Worm (Caenorhabditis elegans) whole organism, L4 larva: ENCODE results near the gene sptl-2.

Experiments used
- D1046.2 ChIP-seq: fragments of 200-800 bp; sonication (Bioruptor generic); IDR thresholded peaks from 2 replicates; pipeline ENCODE4 v1.3.6; 2022; ENCODE audit warnings: missing genetic modification characterization, missing compliant biosample characterization
- F10B5.3 ChIP-seq: sonication (generic microtip); optimal IDR thresholded peaks from 2 replicates; lab custom pipeline; 2016; ENCODE audit warnings: mild to moderate bottlenecking, missing genetic modification characterization, missing compliant biosample characterization
- F44E2.7 ChIP-seq: fragments of 200-800 bp; sonication (Bioruptor generic); IDR thresholded peaks from 2 replicates; pipeline ENCODE4 v2.1.2; 2022; ENCODE audit warnings: missing genetic modification characterization, missing compliant biosample characterization
- F49E8.2 ChIP-seq: sonication (generic microtip); optimal IDR thresholded peaks from 2 replicates; lab custom pipeline; 2016; ENCODE audit warnings: missing compliant biosample characterization, mild to moderate bottlenecking, missing genetic modification characterization, borderline replicate concordance
- T26A8.4 ChIP-seq: fragments of 200-800 bp; sonication (Bioruptor generic); IDR thresholded peaks from 2 replicates; pipeline ENCODE4 v1.3.6; 2022; ENCODE audit warnings: missing genetic modification characterization, missing compliant biosample characterization
- Y48G9A.11 ChIP-seq: fragments of 200-800 bp; sonication (Bioruptor generic); IDR thresholded peaks from 2 replicates; pipeline ENCODE4 v1.3.6; 2022; ENCODE audit warnings: missing genetic modification reagents, missing genetic modification characterization, missing compliant biosample characterization
- Y5F2A.4 ChIP-seq: fragments of 200-800 bp; sonication (Bioruptor generic); optimal IDR thresholded peaks from 2 replicates; lab custom pipeline; 2018; ENCODE audit warnings: mild to moderate bottlenecking, missing genetic modification characterization, missing compliant biosample characterization
- ZK337.2 ChIP-seq: fragments of 200-800 bp; sonication (Bioruptor generic); IDR thresholded peaks from 2 replicates; pipeline ENCODE4 v1.3.6; 2022; ENCODE audit warnings: missing genetic modification reagents, missing genetic modification characterization, missing compliant biosample characterization
- ZK546.5 ChIP-seq, 2 experiments: sonication (generic microtip); optimal IDR thresholded peaks; 2 replicates each; lab custom pipeline; 2017; ENCODE audit warnings: missing biosample characterization in 2 of 2, missing genetic modification characterization in 2 of 2
- aly-2 ChIP-seq: sonication (generic microtip); optimal IDR thresholded peaks from 2 replicates; lab custom pipeline; 2018; ENCODE audit warnings: missing biosample characterization, missing genetic modification characterization
- arid-1 ChIP-seq: fragments of 200-800 bp; sonication (Bioruptor generic); conservative IDR thresholded peaks from 2 replicates; pipeline ENCODE4 v1.3.6; 2022; ENCODE audit warnings: missing genetic modification reagents, missing genetic modification characterization, missing compliant biosample characterization
- ceh-20 ChIP-seq: fragments of 200-800 bp; sonication (Bioruptor generic); IDR thresholded peaks from 2 replicates; pipeline ENCODE4 v1.3.6; 2022; ENCODE audit warnings: missing genetic modification reagents, missing genetic modification characterization, missing compliant biosample characterization
- ceh-28 ChIP-seq: fragments of 150-350 bp; optimal IDR thresholded peaks from 2 replicates; lab custom pipeline; 2014; ENCODE audit warnings: missing biosample characterization, missing genetic modification reagents, missing genetic modification characterization
- ceh-32 ChIP-seq: sonication (generic microtip); optimal IDR thresholded peaks from 2 replicates; lab custom pipeline; 2016; ENCODE audit warnings: mild to moderate bottlenecking, missing genetic modification characterization, missing compliant biosample characterization; ENCODE audit not compliant: poor library complexity
- ceh-62 ChIP-seq: sonication (generic microtip); optimal IDR thresholded peaks from 2 replicates; lab custom pipeline; 2017; ENCODE audit warnings: missing biosample characterization, missing genetic modification characterization
- ctbp-1 ChIP-seq: fragments of 200-800 bp; sonication (Bioruptor generic); IDR thresholded peaks from 2 replicates; pipeline ENCODE4 v1.3.6; 2022; ENCODE audit warnings: missing genetic modification reagents, missing genetic modification characterization, missing compliant biosample characterization
- daf-16 ChIP-seq, 3 experiments: sonication (generic microtip); optimal IDR thresholded peaks; 2 replicates each; lab custom pipeline; 2016 to 2017; ENCODE audit warnings: missing genetic modification characterization in 3 of 3, missing genetic modification reagents in 3 of 3, mild to moderate bottlenecking in 2 of 3, missing compliant biosample characterization in 2 of 3, missing biosample characterization in 1 of 3, moderate library complexity in 1 of 3
- daf-19 ChIP-seq: fragments of 200-800 bp; sonication (Bioruptor generic); conservative IDR thresholded peaks from 2 replicates; pipeline ENCODE4 v1.3.6; 2022; ENCODE audit warnings: missing genetic modification characterization, missing compliant biosample characterization
- dmd-8 ChIP-seq: fragments of 200-800 bp; sonication (Bioruptor generic); IDR thresholded peaks from 2 replicates; pipeline ENCODE4 v1.3.6; 2022; ENCODE audit warnings: missing genetic modification characterization, missing compliant biosample characterization
- duxl-1 ChIP-seq: sonication (generic microtip); optimal IDR thresholded peaks from 2 replicates; lab custom pipeline; 2016; ENCODE audit warnings: mild to moderate bottlenecking, missing genetic modification characterization, moderate library complexity, missing compliant biosample characterization; ENCODE audit not compliant: poor library complexity
- fos-1 ChIP-seq: fragments of 150-350 bp; optimal IDR thresholded peaks from 2 replicates; lab custom pipeline; 2014; ENCODE audit warnings: missing biosample characterization, missing genetic modification characterization
- gei-8 ChIP-seq: fragments of 200-800 bp; sonication (Bioruptor generic); optimal IDR thresholded peaks from 2 replicates; lab custom pipeline; 2018; ENCODE audit warnings: mild to moderate bottlenecking, missing genetic modification characterization, missing compliant biosample characterization
- hlh-30 ChIP-seq: sonication (generic microtip); optimal IDR thresholded peaks from 2 replicates; lab custom pipeline; 2017; ENCODE audit warnings: antibody characterized with exemption, mild to moderate bottlenecking, missing genetic modification characterization, missing compliant biosample characterization; ENCODE audit not compliant: insufficient read depth
- lin-13 ChIP-seq: fragments of 150-350 bp; optimal IDR thresholded peaks from 2 replicates; lab custom pipeline; 2014; ENCODE audit warnings: missing biosample characterization, missing genetic modification reagents, missing genetic modification characterization
- lin-39 ChIP-seq: fragments of 150-350 bp; optimal IDR thresholded peaks from 2 replicates; lab custom pipeline; 2014; ENCODE audit warnings: missing biosample characterization, missing genetic modification reagents, missing genetic modification characterization
- lir-3 ChIP-seq: sonication (generic microtip); optimal IDR thresholded peaks from 2 replicates; lab custom pipeline; 2016; ENCODE audit warnings: mild to moderate bottlenecking, missing genetic modification characterization, missing compliant biosample characterization
- madf-5 ChIP-seq, 2 experiments: fragments of 200-800 bp; sonication (Bioruptor generic); IDR thresholded peaks; 2 replicates each; pipeline ENCODE4 v1.3.6; 2022; ENCODE audit warnings: missing compliant biosample characterization in 2 of 2, missing genetic modification characterization in 2 of 2
- madf-9 ChIP-seq: fragments of 200-800 bp; sonication (Bioruptor generic); conservative IDR thresholded peaks from 2 replicates; pipeline ENCODE4 v1.3.6; 2022; ENCODE audit warnings: missing genetic modification reagents, missing genetic modification characterization, missing compliant biosample characterization
- mdt-29 ChIP-seq: fragments of 200-800 bp; sonication (Bioruptor generic); IDR thresholded peaks from 2 replicates; pipeline ENCODE4 v1.3.6; 2022; ENCODE audit warnings: missing genetic modification reagents, missing genetic modification characterization, missing compliant biosample characterization
- mxl-3 ChIP-seq: fragments of 200-800 bp; sonication (Bioruptor generic); optimal IDR thresholded peaks from 2 replicates; lab custom pipeline; 2018; ENCODE audit warnings: mild to moderate bottlenecking, missing genetic modification characterization, missing compliant biosample characterization
- nhr-10 ChIP-seq: fragments of 150-350 bp; optimal IDR thresholded peaks from 2 replicates; lab custom pipeline; 2014; ENCODE audit warnings: missing biosample characterization, missing genetic modification characterization
- nhr-41 ChIP-seq: fragments of 200-800 bp; sonication (Bioruptor generic); IDR thresholded peaks from 2 replicates; pipeline ENCODE4 v1.3.6; 2022; ENCODE audit warnings: missing genetic modification reagents, missing genetic modification characterization, missing compliant biosample characterization
- nhr-48 ChIP-seq: sonication (generic microtip); optimal IDR thresholded peaks from 2 replicates; lab custom pipeline; 2016; ENCODE audit warnings: mild to moderate bottlenecking, missing genetic modification characterization, missing compliant biosample characterization
- pha-4 ChIP-seq, 2 experiments: fragments of 150-350 bp in 1 of 2; fragments of 200-800 bp in 1 of 2; sonication (Bioruptor generic) in 1 of 2; IDR thresholded peaks in 1 of 2; optimal IDR thresholded peaks in 1 of 2; 2 replicates each; pipeline versions ENCODE4 v1.3.6 to Lab custom; 2014 to 2022; ENCODE audit warnings: missing genetic modification characterization in 2 of 2, missing genetic modification reagents in 2 of 2, missing biosample characterization in 1 of 2, missing compliant biosample characterization in 1 of 2
- php-3 ChIP-seq: fragments of 200-800 bp; sonication (Bioruptor generic); IDR thresholded peaks from 2 replicates; pipeline ENCODE4 v1.3.6; 2022; ENCODE audit warnings: missing genetic modification reagents, missing genetic modification characterization, missing compliant biosample characterization
- rbr-2 ChIP-seq: sonication (generic microtip); optimal IDR thresholded peaks from 2 replicates; lab custom pipeline; 2016; ENCODE audit warnings: missing genotype, missing genetic modification characterization, missing compliant biosample characterization
- sdz-12 ChIP-seq: fragments of 200-800 bp; sonication (Bioruptor generic); optimal IDR thresholded peaks from 2 replicates; lab custom pipeline; 2018; ENCODE audit warnings: mild to moderate bottlenecking, missing genetic modification characterization, missing compliant biosample characterization
- set-16 ChIP-seq: fragments of 200-800 bp; sonication (Bioruptor generic); IDR thresholded peaks from 2 replicates; pipeline ENCODE4 v1.3.6; 2022; ENCODE audit warnings: missing genetic modification reagents, missing genetic modification characterization, missing compliant biosample characterization
- skn-1 ChIP-seq: fragments of 150-350 bp; optimal IDR thresholded peaks from 2 replicates; lab custom pipeline; 2014; ENCODE audit warnings: missing biosample characterization, missing genetic modification characterization
- snpc-1.2 ChIP-seq: fragments of 200-800 bp; sonication (Bioruptor generic); IDR thresholded peaks from 2 replicates; pipeline ENCODE4 v1.3.6; 2022; ENCODE audit warnings: missing genetic modification reagents, missing genetic modification characterization, missing compliant biosample characterization
- snpc-4 ChIP-seq: fragments of 150-350 bp; optimal IDR thresholded peaks from 2 replicates; lab custom pipeline; 2014; ENCODE audit warnings: missing biosample characterization, missing genetic modification characterization
- spr-3 ChIP-seq: fragments of 200-800 bp; sonication (Bioruptor generic); optimal IDR thresholded peaks from 2 replicates; lab custom pipeline; 2018; ENCODE audit warnings: mild to moderate bottlenecking, missing genetic modification characterization, missing compliant biosample characterization
- tag-97 ChIP-seq: fragments of 200-800 bp; sonication (Bioruptor generic); IDR thresholded peaks from 2 replicates; pipeline ENCODE4 v1.3.6; 2022; ENCODE audit warnings: missing genetic modification characterization, missing compliant biosample characterization
- tra-1 ChIP-seq: fragments of 200-800 bp; sonication (Bioruptor generic); IDR thresholded peaks from 2 replicates; pipeline ENCODE4 v1.3.6; 2022; ENCODE audit warnings: missing genetic modification reagents, missing genetic modification characterization, missing compliant biosample characterization
- unc-39 ChIP-seq: sonication (generic microtip); optimal IDR thresholded peaks from 2 replicates; lab custom pipeline; 2017; ENCODE audit warnings: missing biosample characterization, missing genetic modification characterization
- unc-62 ChIP-seq, 3 experiments: fragments of 150-350 bp in 1 of 3; sonication (generic microtip); optimal IDR thresholded peaks in 2 of 3; peaks in 1 of 3; 1 replicate in 1 of 3; 2 replicates in 2 of 3; lab custom pipeline; 2014 to 2017; ENCODE audit warnings: missing biosample characterization in 3 of 3, missing genetic modification characterization in 3 of 3, missing genetic modification reagents in 3 of 3, missing genotype in 1 of 3
- zfp-3 ChIP-seq: fragments of 200-800 bp; sonication (Bioruptor generic); conservative IDR thresholded peaks from 2 replicates; pipeline ENCODE4 v1.3.6; 2022; ENCODE audit warnings: missing genetic modification reagents, missing genetic modification characterization, missing compliant biosample characterization
- zip-11 ChIP-seq: fragments of 200-800 bp; sonication (Bioruptor generic); IDR thresholded peaks from 2 replicates; pipeline ENCODE4 v1.3.6; 2022; ENCODE audit warnings: missing genetic modification characterization, missing compliant biosample characterization

Gene sptl-2

DNA sequence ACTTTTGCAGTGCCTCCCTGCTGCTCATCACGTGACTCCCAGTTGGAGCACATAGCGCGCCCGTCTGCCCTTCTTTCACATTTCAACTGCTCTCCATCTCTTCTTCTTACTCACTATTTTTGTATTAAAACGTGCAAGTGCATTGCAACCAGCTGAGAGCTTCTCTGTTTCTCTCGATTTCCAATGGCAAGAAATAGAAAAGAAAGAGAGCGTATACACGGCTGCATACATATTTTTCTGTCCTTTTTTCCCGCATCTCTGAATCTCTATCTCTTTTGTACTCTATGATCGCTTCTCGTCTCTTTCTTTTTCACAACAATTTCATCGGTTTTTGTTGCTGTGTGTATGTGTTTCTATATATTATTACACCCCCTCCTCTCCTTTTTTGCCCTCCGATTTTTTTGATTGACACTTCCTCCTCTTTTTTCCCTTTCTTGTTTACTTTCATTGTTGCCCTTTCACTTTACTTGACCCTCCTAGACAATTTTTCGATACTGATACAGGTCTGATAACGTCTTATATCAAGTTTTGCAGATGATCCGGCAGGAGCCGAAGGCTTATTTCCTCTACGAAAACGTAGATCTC lies 16.0 kb upstream of the sptl-2 start, which contains the start of gene Y97E10AR.1 (continued):
- no peak for TF ChIP-seq F10B5.3
- no peak for TF ChIP-seq set-16 (GFP tag; lab: Robert Waterston, UW)
- no peak for TF ChIP-seq skn-1
- TF ChIP-seq ceh-28: no peak
- TF ChIP-seq fos-1 (tag; lab: Kevin White, UChicago): no peak
- peak; percentile 95 for TF ChIP-seq hlh-30 (tag; lab: Kevin White, UChicago)
- TF ChIP-seq lir-3: no peak
- peak; percentile 86 for TF ChIP-seq gei-8 (GFP tag; lab: Kevin White, UChicago)
- TF ChIP-seq Y48G9A.11 (GFP tag; lab: Robert Waterston, UW): no peak
- no peak for TF ChIP-seq php-3
- no peak for TF ChIP-seq F49E8.2 (tag; lab: Kevin White, UChicago)
- TF ChIP-seq rbr-2 (tag; lab: Kevin White, UChicago): no peak
- no peak for TF ChIP-seq zfp-3
- TF ChIP-seq spr-3 (GFP tag; lab: Kevin White, UChicago): no peak
- TF ChIP-seq mxl-3: peak; percentile 75
- no peak for TF ChIP-seq ceh-32 (tag; lab: Kevin White, UChicago)
- TF ChIP-seq daf-16 (GFP tag; optimal IDR thresholded peaks at IDR 0.05; lab: Kevin White, UChicago): peak in 1 of 2 experiments; percentile 75
- TF ChIP-seq daf-16 (tag; optimal IDR thresholded peaks at IDR 0.05; lab: Kevin White, UChicago): peak; percentile 87
- 0 out of 2 replicates have a peak, but pooled peaks have one; percentile 39 for TF ChIP-seq T26A8.4
- no peak for TF ChIP-seq ZK546.5 (tag; optimal IDR thresholded peaks at IDR 0.05; lab: Kevin White, UChicago)
- no peak for TF ChIP-seq ceh-62 (tag; lab: Kevin White, UChicago)
- no peak for TF ChIP-seq madf-5 (GFP tag; IDR thresholded peaks at IDR 0.05; lab: Robert Waterston, UW)
- no peak for TF ChIP-seq snpc-1.2 (GFP tag; lab: Robert Waterston, UW)
- TF ChIP-seq Y5F2A.4 (GFP tag; lab: Kevin White, UChicago): no peak
- no peak for TF ChIP-seq duxl-1 (tag; lab: Kevin White, UChicago)
- TF ChIP-seq F44E2.7: no peak
- no peak for TF ChIP-seq D1046.2 (GFP tag; lab: Robert Waterston, UW)
- no peak for TF ChIP-seq tag-97 (GFP tag; lab: Robert Waterston, UW)
- TF ChIP-seq ceh-20 (GFP tag; lab: Robert Waterston, UW): no peak
- TF ChIP-seq ctbp-1 (GFP tag; lab: Robert Waterston, UW): peak; percentile 83
- TF ChIP-seq daf-19 (GFP tag; lab: Robert Waterston, UW): no peak
- TF ChIP-seq pha-4 (GFP tag; IDR thresholded peaks at IDR 0.05; lab: Robert Waterston, UW): peak; percentile 56; the same call in 1 of the 2 replicates
- peak; percentile 39 for TF ChIP-seq pha-4 (tag; optimal IDR thresholded peaks at IDR 0.05; lab: Kevin White, UChicago)
- no peak for TF ChIP-seq aly-2 (tag; lab: Kevin White, UChicago)
- no peak for TF ChIP-seq sdz-12
- peak; percentile 86 for TF ChIP-seq nhr-48 (tag; lab: Kevin White, UChicago)
- TF ChIP-seq unc-62 (GFP tag; optimal IDR thresholded peaks at IDR 0.05 in 1 of 2; lab: Kevin White, UChicago): peak in 1 of 2 experiments; percentile 99
- peak; percentile 37 for TF ChIP-seq unc-62 (tag; optimal IDR thresholded peaks at IDR 0.05; lab: Kevin White, UChicago)
- TF ChIP-seq zip-11: no peak
- no peak for TF ChIP-seq dmd-8 (GFP tag; lab: Robert Waterston, UW)
- TF ChIP-seq lin-39 (tag; lab: Kevin White, UChicago): no peak
- TF ChIP-seq tra-1 (GFP tag; lab: Robert Waterston, UW): 0 out of 2 replicates have a peak, but pooled peaks have one; percentile 28
- TF ChIP-seq arid-1 (GFP tag; lab: Robert Waterston, UW): no peak
- peak; percentile 9; the same call in 1 of the 2 replicates for TF ChIP-seq nhr-41 (GFP tag; lab: Robert Waterston, UW)
- no peak for TF ChIP-seq ZK337.2 (GFP tag; lab: Robert Waterston, UW)
- peak; percentile 40; the same call in 1 of the 2 replicates for TF ChIP-seq madf-9 (GFP tag; lab: Robert Waterston, UW)
- no peak for TF ChIP-seq snpc-4 (tag; lab: Kevin White, UChicago)
- no peak for TF ChIP-seq mdt-29
- no peak for TF ChIP-seq unc-39 (tag; lab: Kevin White, UChicago)
- TF ChIP-seq lin-13 (GFP tag; lab: Kevin White, UChicago): no peak
- TF ChIP-seq nhr-10 (tag; lab: Kevin White, UChicago): no peak
